Worm (Caenorhabditis elegans): ENCODE results near the gene vha-15.

DNA sequence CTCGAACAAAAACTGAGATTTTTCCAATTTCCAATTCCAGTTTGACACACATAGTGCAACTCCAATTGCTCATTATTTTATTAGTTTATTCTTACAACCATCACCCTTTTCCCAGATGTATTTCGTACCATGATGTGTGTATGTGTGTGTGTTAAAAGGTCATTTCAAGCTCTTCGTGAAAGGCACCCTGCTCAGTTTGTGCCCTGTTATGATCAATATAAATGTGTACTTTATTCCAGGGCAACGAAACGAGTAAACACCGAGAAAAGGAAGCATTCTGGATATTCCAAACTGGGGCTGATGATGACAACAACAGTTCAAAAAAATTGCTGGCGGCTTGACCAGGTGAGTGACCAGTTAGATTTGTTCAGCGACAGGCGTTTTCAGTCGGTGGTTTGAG lies 27.0 kb upstream of the vha-15 start, which contains the start of gene peb-1:
- TF ChIP-seq sma-9 (GFP tag; optimal IDR thresholded peaks at IDR 0.05) (no peak), sma-9 (tag; optimal IDR thresholded peaks at IDR 0.05) (no peak), nhr-77 (tag; optimal IDR thresholded peaks at IDR 0.05) (no peak), zag-1 (tag; optimal IDR thresholded peaks at IDR 0.05) (no peak), fos-1 (tag; optimal IDR thresholded peaks at IDR 0.05) (no peak), skn-1 (tag; optimal IDR thresholded peaks at IDR 0.05) (no peak), peb-1 (tag; optimal IDR thresholded peaks at IDR 0.05) (no peak), lin-13 (GFP tag; optimal IDR thresholded peaks at IDR 0.05) (no peak), mab-5 (tag; optimal IDR thresholded peaks at IDR 0.05) (no peak), ceh-82 (tag; optimal IDR thresholded peaks at IDR 0.05) (no peak), blmp-1 (tag; optimal IDR thresholded peaks at IDR 0.05; ENCODE audit: insufficient read depth) (no peak), elt-1 (tag; optimal IDR thresholded peaks at IDR 0.05) (no peak), snpc-4 (tag; optimal IDR thresholded peaks at IDR 0.05) (no peak), lin-39 (tag; optimal IDR thresholded peaks at IDR 0.05) (no peak), unc-62 (GFP tag; optimal IDR thresholded peaks at IDR 0.05) (no peak)
